Fruit fly (Drosophila melanogaster): Measurements from ENCODE around the gene CG11836.

CG11836 gene

dm6 chr3R:25070871-25071270 lies at the start of gene CG11836:
TSS of gene CG11836 (plus strand) at chr3R:25071126.
- TF ChIP-seq h (optimal IDR thresholded peaks at IDR 0.05) (no peak), ttk (optimal IDR thresholded peaks at IDR 0.05) (no peak), Myc (optimal IDR thresholded peaks at IDR 0.05) (no peak), psq (optimal IDR thresholded peaks at IDR 0.05) (no peak), insv (optimal IDR thresholded peaks at IDR 0.05) (no peak), Sin3A (optimal IDR thresholded peaks at IDR 0.05) (no peak)

dm6 chr3R:25023056-25023455 lies 47.9 kb upstream of the CG11836 start, which contains the start of gene beta4GalT7:
TSS of gene beta4GalT7 (plus strand) at chr3R:25023256.
- TF ChIP-seq Myc (optimal IDR thresholded peaks at IDR 0.05): no peak
- TF ChIP-seq h (optimal IDR thresholded peaks at IDR 0.05): no peak
- TF ChIP-seq insv (optimal IDR thresholded peaks at IDR 0.05): no peak
- no peak for TF ChIP-seq ttk (optimal IDR thresholded peaks at IDR 0.05)
- no peak for TF ChIP-seq psq (optimal IDR thresholded peaks at IDR 0.05)
- no peak for TF ChIP-seq Sin3A (optimal IDR thresholded peaks at IDR 0.05)

- TF ChIP-seq h (optimal IDR thresholded peaks at IDR 0.05): no peak
- no peak for TF ChIP-seq Myc (optimal IDR thresholded peaks at IDR 0.05)
- TF ChIP-seq Sin3A (optimal IDR thresholded peaks at IDR 0.05): no peak
- no peak for TF ChIP-seq ttk (optimal IDR thresholded peaks at IDR 0.05)
- TF ChIP-seq psq (optimal IDR thresholded peaks at IDR 0.05): no peak
- no peak for TF ChIP-seq insv (optimal IDR thresholded peaks at IDR 0.05)
Measured at dm6 chr3R:25024895-25025557, 45.9 kb upstream of the CG11836 start, which contains the start of the genes EMC6 and Hr96. TSS of gene EMC6 (minus strand) at chr3R:25025017. TSS of gene Hr96 (plus strand) at chr3R:25025235.

- TF ChIP-seq insv (optimal IDR thresholded peaks at IDR 0.05) (no peak), ttk (optimal IDR thresholded peaks at IDR 0.05) (no peak), Myc (optimal IDR thresholded peaks at IDR 0.05) (no peak), h (optimal IDR thresholded peaks at IDR 0.05) (no peak), psq (optimal IDR thresholded peaks at IDR 0.05) (no peak), Sin3A (optimal IDR thresholded peaks at IDR 0.05) (no peak)
Measured at dm6 chr3R:25027281-25028219, 43.4 kb upstream of the CG11836 start.

- TF ChIP-seq psq (optimal IDR thresholded peaks at IDR 0.05) (no peak), h (optimal IDR thresholded peaks at IDR 0.05) (no peak), ttk (optimal IDR thresholded peaks at IDR 0.05) (no peak)
Measured at dm6 chr3R:25032686-25033085, 38.2 kb upstream of the CG11836 start.

dm6 chr3R:25033142-25033586 lies 37.8 kb upstream of the CG11836 start, which contains the start of gene Smg6:
TSS of gene Smg6 (minus strand) at chr3R:25033465.
- no peak for TF ChIP-seq psq (optimal IDR thresholded peaks at IDR 0.05)
- TF ChIP-seq Sin3A (optimal IDR thresholded peaks at IDR 0.05): no peak
- no peak for TF ChIP-seq insv (optimal IDR thresholded peaks at IDR 0.05)
- TF ChIP-seq ttk (optimal IDR thresholded peaks at IDR 0.05): no peak
- no peak for TF ChIP-seq Myc (optimal IDR thresholded peaks at IDR 0.05)
- TF ChIP-seq h (optimal IDR thresholded peaks at IDR 0.05): no peak

dm6 chr3R:25036644-25037043 lies 34.3 kb upstream of the CG11836 start, which contains the start of gene CG31115:
TSS of gene CG31115 (plus strand) at chr3R:25036944.
- TF ChIP-seq Sin3A (optimal IDR thresholded peaks at IDR 0.05) (no peak), psq (optimal IDR thresholded peaks at IDR 0.05) (no peak), ttk (optimal IDR thresholded peaks at IDR 0.05) (no peak)

- no peak for TF ChIP-seq h (optimal IDR thresholded peaks at IDR 0.05)
- TF ChIP-seq Sin3A (optimal IDR thresholded peaks at IDR 0.05): no peak
- TF ChIP-seq insv (optimal IDR thresholded peaks at IDR 0.05): no peak
- no peak for TF ChIP-seq psq (optimal IDR thresholded peaks at IDR 0.05)
Measured at dm6 chr3R:25039028-25039476, 31.9 kb upstream of the CG11836 start, which contains the start of the genes Ythdf and bai. TSS of gene Ythdf (minus strand) at chr3R:25039249. TSS of gene bai (plus strand) at chr3R:25039374.

- TF ChIP-seq psq (optimal IDR thresholded peaks at IDR 0.05): no peak
- no peak for TF ChIP-seq Myc (optimal IDR thresholded peaks at IDR 0.05)
- no peak for TF ChIP-seq ttk (optimal IDR thresholded peaks at IDR 0.05)
- no peak for TF ChIP-seq insv (optimal IDR thresholded peaks at IDR 0.05)
Measured at dm6 chr3R:25044816-25045551, 25.9 kb upstream of the CG11836 start, which contains the start of gene 5PtaseI. TSS of gene 5PtaseI (minus strand) at chr3R:25045151.

- TF ChIP-seq psq (optimal IDR thresholded peaks at IDR 0.05) (no peak), insv (optimal IDR thresholded peaks at IDR 0.05) (no peak), ttk (optimal IDR thresholded peaks at IDR 0.05) (no peak), Myc (optimal IDR thresholded peaks at IDR 0.05) (no peak), Sin3A (optimal IDR thresholded peaks at IDR 0.05) (no peak), h (optimal IDR thresholded peaks at IDR 0.05) (no peak)
Measured at dm6 chr3R:25046023-25046422, 24.9 kb upstream of the CG11836 start, which contains the start of gene CG11786. TSS of gene CG11786 (plus strand) at chr3R:25046323.

dm6 chr3R:25047504-25047903 lies 23.4 kb upstream of the CG11836 start, which contains the start of gene CG11790:
TSS of gene CG11790 (plus strand) at chr3R:25047706.
- TF ChIP-seq insv (optimal IDR thresholded peaks at IDR 0.05) (no peak), Myc (optimal IDR thresholded peaks at IDR 0.05) (no peak), psq (optimal IDR thresholded peaks at IDR 0.05) (no peak), ttk (optimal IDR thresholded peaks at IDR 0.05) (no peak), Sin3A (optimal IDR thresholded peaks at IDR 0.05) (no peak)
